Worm (Caenorhabditis elegans) whole organism, L1 larva: ENCODE data around the gene szy-20.

Experiments
- C04F5.9 ChIP-seq: sonication (generic microtip); optimal IDR thresholded peaks from 2 replicates; lab custom pipeline; 2016; ENCODE audit warnings: missing genetic modification characterization, missing compliant biosample characterization
- C16A3.4 ChIP-seq: fragments of 150-350 bp; optimal IDR thresholded peaks from 2 replicates; lab custom pipeline; 2014; ENCODE audit warnings: missing biosample characterization, missing genetic modification characterization
- C34B4.2 ChIP-seq: sonication (generic microtip); optimal IDR thresholded peaks from 2 replicates; lab custom pipeline; 2017; ENCODE audit warnings: mild to moderate bottlenecking, missing genetic modification characterization, missing compliant biosample characterization
- F16B12.6 ChIP-seq: fragments of 150-350 bp; optimal IDR thresholded peaks from 2 replicates; lab custom pipeline; 2014; ENCODE audit warnings: missing biosample characterization, missing genetic modification characterization
- Y116A8C.19 ChIP-seq: sonication (generic microtip); optimal IDR thresholded peaks from 2 replicates; lab custom pipeline; 2016; ENCODE audit warnings: missing compliant biosample characterization, missing genetic modification characterization, borderline replicate concordance
- aha-1 ChIP-seq: fragments of 150-350 bp; optimal IDR thresholded peaks from 2 replicates; lab custom pipeline; 2014; ENCODE audit warnings: missing biosample characterization, missing genetic modification characterization
- alr-1 ChIP-seq: fragments of 200-800 bp; sonication (Bioruptor generic); optimal IDR thresholded peaks from 2 replicates; lab custom pipeline; 2018; ENCODE audit warnings: borderline replicate concordance, mild to moderate bottlenecking, missing genetic modification characterization, missing compliant biosample characterization
- aly-2 ChIP-seq: fragments of 150-350 bp; optimal IDR thresholded peaks from 2 replicates; lab custom pipeline; 2014; ENCODE audit warnings: missing biosample characterization, missing genetic modification characterization
- ama-1 ChIP-seq: fragments of 150-350 bp; optimal IDR thresholded peaks from 2 replicates; lab custom pipeline; 2014
- blmp-1 ChIP-seq: fragments of 150-350 bp; optimal IDR thresholded peaks from 2 replicates; lab custom pipeline; 2014; ENCODE audit warnings: missing biosample characterization, missing genetic modification characterization
- ceh-63 ChIP-seq: fragments of 200-800 bp; sonication (Bioruptor generic); optimal IDR thresholded peaks from 2 replicates; lab custom pipeline; 2018; ENCODE audit warnings: mild to moderate bottlenecking, missing genetic modification characterization, missing compliant biosample characterization
- ceh-88 ChIP-seq: fragments of 200-800 bp; sonication (Bioruptor generic); IDR thresholded peaks from 2 replicates; pipeline ENCODE4 v1.3.6; 2022; ENCODE audit warnings: missing genetic modification characterization, missing compliant biosample characterization
- dpl-1 ChIP-seq, 3 experiments: fragments of 150-350 bp in 2 of 3; sonication (generic microtip) in 1 of 3; optimal IDR thresholded peaks; 2 replicates each; lab custom pipeline; 2014 to 2017; ENCODE audit warnings: missing biosample characterization in 3 of 3, missing genetic modification characterization in 3 of 3, missing genetic modification reagents in 3 of 3
- dsc-1 ChIP-seq: sonication (generic microtip); optimal IDR thresholded peaks from 2 replicates; lab custom pipeline; 2016; ENCODE audit warnings: mild to moderate bottlenecking, missing genetic modification characterization, missing compliant biosample characterization
- efl-1 ChIP-seq, 4 experiments: fragments of 150-350 bp; optimal IDR thresholded peaks in 3 of 4; peaks in 1 of 4; 1 replicate in 1 of 4; 2 replicates in 3 of 4; lab custom pipeline; 2014; ENCODE audit warnings: missing biosample characterization in 2 of 4, missing genetic modification characterization in 2 of 4, missing genetic modification reagents in 2 of 4
- egl-13 ChIP-seq: sonication (generic microtip); optimal IDR thresholded peaks from 2 replicates; lab custom pipeline; 2016; ENCODE audit warnings: missing genotype, missing genetic modification reagents, missing genetic modification characterization, missing compliant biosample characterization
- elt-2 ChIP-seq: sonication (generic microtip); optimal IDR thresholded peaks from 2 replicates; lab custom pipeline; 2016; ENCODE audit warnings: missing genetic modification characterization, mild to moderate bottlenecking, inconsistent platforms, missing compliant biosample characterization, missing genetic modification reagents
- ets-5 ChIP-seq: fragments of 200-800 bp; sonication (Bioruptor generic); IDR thresholded peaks from 2 replicates; pipeline ENCODE4 v1.3.6; 2022; ENCODE audit warnings: missing genetic modification characterization, missing compliant biosample characterization
- fkh-10 ChIP-seq: sonication (generic microtip); optimal IDR thresholded peaks from 2 replicates; lab custom pipeline; 2017; ENCODE audit warnings: missing biosample characterization, missing genetic modification reagents, missing genetic modification characterization
- fkh-4 ChIP-seq: sonication (generic microtip); optimal IDR thresholded peaks from 2 replicates; lab custom pipeline; 2016; ENCODE audit warnings: missing compliant biosample characterization, missing genetic modification characterization, borderline replicate concordance
- fkh-8 ChIP-seq: sonication (generic microtip); optimal IDR thresholded peaks from 2 replicates; lab custom pipeline; 2016; ENCODE audit warnings: mild to moderate bottlenecking, missing genetic modification characterization, missing compliant biosample characterization
- fos-1 ChIP-seq: fragments of 150-350 bp; optimal IDR thresholded peaks from 2 replicates; lab custom pipeline; 2014; ENCODE audit warnings: missing biosample characterization, missing genetic modification characterization
- hlh-17 ChIP-seq: fragments of 200-800 bp; sonication (Bioruptor generic); optimal IDR thresholded peaks from 2 replicates; lab custom pipeline; 2018; ENCODE audit warnings: missing genetic modification characterization, mild to moderate bottlenecking, missing compliant biosample characterization, moderate library complexity, borderline replicate concordance
- hlh-4 ChIP-seq: sonication (generic microtip); optimal IDR thresholded peaks from 2 replicates; lab custom pipeline; 2016; ENCODE audit warnings: mild to moderate bottlenecking, missing genetic modification characterization, missing compliant biosample characterization
- hpl-2 ChIP-seq: fragments of 150-350 bp; optimal IDR thresholded peaks from 2 replicates; lab custom pipeline; 2014; ENCODE audit warnings: missing biosample characterization, missing genetic modification reagents, missing genetic modification characterization
- lin-13 ChIP-seq: fragments of 150-350 bp; optimal IDR thresholded peaks from 2 replicates; lab custom pipeline; 2014; ENCODE audit warnings: missing biosample characterization, missing genetic modification reagents, missing genetic modification characterization
- lin-14 ChIP-seq: fragments of 200-800 bp; sonication (Bioruptor generic); optimal IDR thresholded peaks from 2 replicates; lab custom pipeline; 2018; ENCODE audit warnings: mild to moderate bottlenecking, missing genetic modification characterization, moderate library complexity, missing compliant biosample characterization
- lin-15B ChIP-seq: fragments of 150-350 bp; sonication (generic microtip); optimal IDR thresholded peaks from 3 replicates; lab custom pipeline; 2014; ENCODE audit warnings: missing biosample characterization, missing genetic modification characterization
- lin-35 ChIP-seq, 2 experiments: fragments of 150-350 bp; optimal IDR thresholded peaks; 2 replicates each; lab custom pipeline; 2014; ENCODE audit warnings: missing biosample characterization in 2 of 2, missing genetic modification characterization in 2 of 2, missing genetic modification reagents in 2 of 2
- lir-3 ChIP-seq: sonication (generic microtip); optimal IDR thresholded peaks from 2 replicates; lab custom pipeline; 2016; ENCODE audit warnings: mild to moderate bottlenecking, missing genetic modification characterization, moderate library complexity, missing compliant biosample characterization; ENCODE audit not compliant: poor library complexity
- lsy-2 ChIP-seq, 2 experiments: fragments of 150-350 bp; optimal IDR thresholded peaks; 2 replicates each; lab custom pipeline; 2014; ENCODE audit warnings: missing biosample characterization in 2 of 2, missing genetic modification characterization in 2 of 2
- mef-2 ChIP-seq: fragments of 150-350 bp; optimal IDR thresholded peaks from 2 replicates; lab custom pipeline; 2014; ENCODE audit warnings: missing biosample characterization, missing genetic modification characterization
- nhr-11 ChIP-seq: fragments of 150-350 bp; optimal IDR thresholded peaks from 2 replicates; lab custom pipeline; 2014; ENCODE audit warnings: missing biosample characterization, missing genetic modification characterization
- nhr-12 ChIP-seq: sonication (generic microtip); optimal IDR thresholded peaks from 2 replicates; lab custom pipeline; 2017; ENCODE audit warnings: missing biosample characterization, missing genetic modification characterization
- nhr-77 ChIP-seq: fragments of 150-350 bp; optimal IDR thresholded peaks from 2 replicates; lab custom pipeline; 2014; ENCODE audit warnings: missing biosample characterization, missing genetic modification characterization
- pax-3 ChIP-seq: fragments of 200-800 bp; sonication (Bioruptor generic); optimal IDR thresholded peaks from 2 replicates; lab custom pipeline; 2018; ENCODE audit warnings: mild to moderate bottlenecking, missing genetic modification characterization, moderate library complexity, missing compliant biosample characterization
- skn-1 ChIP-seq: fragments of 150-350 bp; optimal IDR thresholded peaks from 2 replicates; lab custom pipeline; 2014; ENCODE audit warnings: missing biosample characterization, missing genetic modification characterization
- snpc-4 ChIP-seq: fragments of 150-350 bp; optimal IDR thresholded peaks from 2 replicates; lab custom pipeline; 2014; ENCODE audit warnings: missing biosample characterization, missing genetic modification characterization
- snu-23 ChIP-seq: sonication (generic microtip); optimal IDR thresholded peaks from 2 replicates; lab custom pipeline; 2016; ENCODE audit warnings: missing genetic modification characterization, missing compliant biosample characterization
- sox-4 ChIP-seq: sonication (generic microtip); optimal IDR thresholded peaks from 2 replicates; lab custom pipeline; 2016; ENCODE audit warnings: missing genetic modification characterization, missing compliant biosample characterization
- unc-130 ChIP-seq: fragments of 150-350 bp; optimal IDR thresholded peaks from 2 replicates; lab custom pipeline; 2017; ENCODE audit warnings: missing biosample characterization, missing genetic modification characterization, inconsistent platforms
- unc-30 ChIP-seq: sonication (generic microtip); optimal IDR thresholded peaks from 2 replicates; lab custom pipeline; 2017; ENCODE audit warnings: missing biosample characterization, missing genetic modification characterization
- unc-86 ChIP-seq: sonication (generic microtip); optimal IDR thresholded peaks from 2 replicates; lab custom pipeline; 2016; ENCODE audit warnings: missing genetic modification characterization, missing compliant biosample characterization
- unc-98 ChIP-seq: fragments of 200-800 bp; sonication (Bioruptor generic); IDR thresholded peaks from 2 replicates; pipeline ENCODE4 v1.3.6; 2022; ENCODE audit warnings: missing genetic modification characterization, missing compliant biosample characterization
- zag-1 ChIP-seq: fragments of 150-350 bp; optimal IDR thresholded peaks from 2 replicates; lab custom pipeline; 2014; ENCODE audit warnings: missing biosample characterization, missing genetic modification characterization
- ztf-4 ChIP-seq: fragments of 150-350 bp; optimal IDR thresholded peaks from 2 replicates; lab custom pipeline; 2014; ENCODE audit warnings: missing biosample characterization, missing genetic modification characterization

The szy-20 gene

ce11 chrII:8989444-8989843, 20.3 kb upstream of the szy-20 start, which contains the start of gene C18E9.9 (continued):
- TF ChIP-seq ceh-88 (GFP tag; lab: Robert Waterston, UW) (no peak), snu-23 (GFP tag; lab: Kevin White, UChicago) (no peak), C16A3.4 (no peak), C34B4.2 (tag; lab: Kevin White, UChicago) (no peak)

- TF ChIP-seq lin-35 (GFP tag; optimal IDR thresholded peaks at IDR 0.05; lab: Kevin White, UChicago) (peak in 1 of 2 experiments; percentile 9), lin-14 (GFP tag; lab: Kevin White, UChicago) (no peak), nhr-12 (tag; lab: Kevin White, UChicago) (no peak), ama-1 (lab: Kevin White, UChicago) (peak; percentile 32)
Observed at ce11 chrII:8987962-8988361, 18.8 kb upstream of the szy-20 start, which contains the start of gene C18E9.8. TSS of gene C18E9.8 (minus strand) at chrII:8988062.

- no peak for TF ChIP-seq blmp-1 (tag; lab: Kevin White, UChicago)
- no peak for TF ChIP-seq skn-1
- no peak for TF ChIP-seq nhr-11
- TF ChIP-seq fkh-8 (tag; lab: Kevin White, UChicago), result no peak
- TF ChIP-seq lsy-2 (tag; optimal IDR thresholded peaks at IDR 0.05; lab: Kevin White, UChicago), result no peak
- no peak for TF ChIP-seq snpc-4 (tag; lab: Kevin White, UChicago)
- TF ChIP-seq hpl-2 (GFP tag; lab: Kevin White, UChicago), result no peak
- TF ChIP-seq pax-3 (tag; lab: Kevin White, UChicago), result no peak
- TF ChIP-seq hlh-17 (GFP tag; lab: Kevin White, UChicago), result no peak
- no peak for TF ChIP-seq dpl-1 (GFP tag; optimal IDR thresholded peaks at IDR 0.05; lab: Kevin White, UChicago)
- TF ChIP-seq, all 84 proteins: peak for 0
Observed at ce11 chrII:8982683-8983082, 13.6 kb upstream of the szy-20 start, which contains the start of gene C18E9.7. TSS of gene C18E9.7 (minus strand) at chrII:8982783.

- TF ChIP-seq zag-1 (no peak), pax-3 (tag; lab: Kevin White, UChicago) (no peak), hlh-4 (no peak), aha-1 (tag; lab: Kevin White, UChicago) (no peak), fkh-4 (tag; lab: Kevin White, UChicago) (no peak), mef-2 (tag; lab: Kevin White, UChicago) (no peak), ets-5 (GFP tag; lab: Robert Waterston, UW) (no peak), hpl-2 (GFP tag; lab: Kevin White, UChicago) (no peak), sox-4 (no peak), fkh-10 (no peak), alr-1 (tag; lab: Kevin White, UChicago) (no peak), snpc-4 (tag; lab: Kevin White, UChicago) (no peak), elt-2 (tag; lab: Kevin White, UChicago) (no peak), unc-98 (GFP tag; lab: Robert Waterston, UW) (no peak), unc-130 (tag; lab: Kevin White, UChicago) (no peak), C04F5.9 (tag; lab: Kevin White, UChicago) (no peak), unc-86 (tag; lab: Kevin White, UChicago) (no peak), fos-1 (no peak), lin-13 (GFP tag; lab: Kevin White, UChicago) (no peak), unc-30 (no peak), ztf-4 (tag; lab: Kevin White, UChicago) (no peak), nhr-77 (tag; lab: Kevin White, UChicago) (no peak), efl-1 (optimal IDR thresholded peaks at IDR 0.05; lab: Kevin White, UChicago) (peak; percentile 49 to 51), efl-1 (GFP tag; optimal IDR thresholded peaks at IDR 0.05 in 1 of 2; lab: Kevin White, UChicago) (peak; percentile 55 to 93), Y116A8C.19 (no peak), ceh-63 (GFP tag; lab: Kevin White, UChicago) (no peak), lir-3 (no peak), lin-15B (tag; lab: Kevin White, UChicago) (no peak), F16B12.6 (tag; lab: Kevin White, UChicago) (no peak), nhr-11 (no peak), dsc-1 (tag; lab: Kevin White, UChicago) (no peak), ceh-88 (GFP tag; lab: Robert Waterston, UW) (no peak), egl-13 (tag; lab: Kevin White, UChicago) (no peak), aly-2 (tag; lab: Kevin White, UChicago) (no peak), nhr-12 (tag; lab: Kevin White, UChicago) (no peak)
Observed at ce11 chrII:8973516-8974043, 4.4 kb upstream of the szy-20 start, which contains the start of gene tomm-40. TSS of gene tomm-40 (minus strand) at chrII:8973566.
